Worm (Caenorhabditis elegans) whole organism, midembryonic: ENCODE measurements around the gene ZC84.1.

Experiments used
- T22C8.4 ChIP-seq: fragments of 200-800 bp; sonication (Bioruptor generic); IDR thresholded peaks from 2 replicates; pipeline ENCODE4 v1.3.6; 2022; ENCODE audit warnings: missing genetic modification characterization, missing compliant biosample characterization
- cog-1 ChIP-seq: sonication (generic microtip); optimal IDR thresholded peaks from 2 replicates; lab custom pipeline; 2016; ENCODE audit warnings: missing genetic modification characterization, missing compliant biosample characterization
- flt-1 ChIP-seq: fragments of 200-800 bp; sonication (Bioruptor generic); IDR thresholded peaks from 2 replicates; pipeline ENCODE4 v1.3.6; 2022; ENCODE audit warnings: missing genetic modification characterization, missing compliant biosample characterization
- med-1 ChIP-seq: sonication (generic microtip); optimal IDR thresholded peaks from 2 replicates; lab custom pipeline; 2017; ENCODE audit warnings: missing genetic modification characterization, mild to moderate bottlenecking, missing compliant biosample characterization, antibody characterized with exemption, missing genetic modification reagents; ENCODE audit not compliant: insufficient read depth
- ref-1 ChIP-seq: fragments of 200-800 bp; sonication (Bioruptor generic); conservative IDR thresholded peaks from 2 replicates; pipeline ENCODE4 v1.3.6; 2022; ENCODE audit warnings: missing genetic modification reagents, missing genetic modification characterization, missing compliant biosample characterization
- tab-1 ChIP-seq: fragments of 200-800 bp; sonication (Bioruptor generic); IDR thresholded peaks from 2 replicates; pipeline ENCODE4 v1.3.6; 2022; ENCODE audit warnings: missing genetic modification characterization, missing compliant biosample characterization
- ztf-23 ChIP-seq: fragments of 200-800 bp; sonication (Bioruptor generic); IDR thresholded peaks from 2 replicates; pipeline ENCODE4 v1.3.6; 2022; ENCODE audit warnings: missing genetic modification reagents, missing genetic modification characterization, missing compliant biosample characterization
- ztf-29 ChIP-seq: fragments of 200-800 bp; sonication (Bioruptor generic); IDR thresholded peaks from 2 replicates; pipeline ENCODE4 v1.3.6; 2022; ENCODE audit warnings: missing genetic modification reagents, missing genetic modification characterization, missing compliant biosample characterization

ce11 chrIII:9228722-9229121, 22.6 kb upstream of the ZC84.1 start, which contains the start of gene rnr-1:
- TF ChIP-seq ztf-23 (GFP tag; lab: Robert Waterston, UW) (no peak), ztf-29 (no peak), ref-1 (no peak), med-1 (no peak), flt-1 (GFP tag; lab: Robert Waterston, UW) (no peak), cog-1 (no peak), T22C8.4 (no peak), tab-1 (GFP tag; lab: Robert Waterston, UW) (no peak)
